Fruit fly (Drosophila melanogaster) whole organism, embryonic: ENCODE data around the gene Sec13.

Experiments used
- CG12942 ChIP-seq: fragments of 200-800 bp; sonication (Bioruptor generic); optimal IDR thresholded peaks from 3 replicates; lab custom pipeline; 2016; ENCODE audit warnings: missing biosample characterization, missing genetic modification characterization
- CG13296 ChIP-seq: fragments of 200-800 bp; sonication (Bioruptor generic); optimal IDR thresholded peaks from 3 replicates; lab custom pipeline; 2018; ENCODE audit warnings: missing biosample characterization, mild to moderate bottlenecking, missing genetic modification characterization
- CG13624 ChIP-seq: fragments of 200-800 bp; sonication (Bioruptor generic); optimal IDR thresholded peaks from 2 replicates; lab custom pipeline; 2016; ENCODE audit warnings: missing biosample characterization, missing genetic modification characterization
- CG14667 ChIP-seq: fragments of 200-800 bp; sonication (Bioruptor generic); IDR thresholded peaks from 2 replicates; pipeline ENCODE4 v1.3.6; 2022; ENCODE audit warnings: missing biosample characterization, missing genetic modification characterization
- CG15269 ChIP-seq: fragments of 200-800 bp; sonication (Bioruptor generic); optimal IDR thresholded peaks from 2 replicates; lab custom pipeline; 2018; ENCODE audit warnings: missing biosample characterization, mild to moderate bottlenecking, missing genetic modification characterization, moderate library complexity
- CG15479 ChIP-seq: fragments of 200-800 bp; sonication (Bioruptor generic); optimal IDR thresholded peaks from 3 replicates; lab custom pipeline; 2019; ENCODE audit warnings: missing biosample characterization, mild to moderate bottlenecking, missing genetic modification characterization, moderate library complexity
- CG2712 ChIP-seq: fragments of 200-800 bp; optimal IDR thresholded peaks from 3 replicates; lab custom pipeline; 2019; ENCODE audit warnings: missing biosample characterization, mild to moderate bottlenecking, missing genetic modification characterization, moderate library complexity
- CG2875 ChIP-seq: fragments of 200-800 bp; sonication (Bioruptor generic); optimal IDR thresholded peaks from 2 replicates; lab custom pipeline; 2017; ENCODE audit warnings: missing biosample characterization, mild to moderate bottlenecking, missing genetic modification characterization, missing genetic modification reagents
- CG30403 ChIP-seq: fragments of 200-800 bp; sonication (Bioruptor generic); optimal IDR thresholded peaks from 3 replicates; lab custom pipeline; 2016; ENCODE audit warnings: missing biosample characterization, missing genetic modification characterization
- CG31224 ChIP-seq: fragments of 200-800 bp; sonication (Bioruptor generic); IDR thresholded peaks from 2 replicates; pipeline ENCODE4 v1.3.6; 2022; ENCODE audit warnings: missing biosample characterization, missing genetic modification characterization
- CG3281 ChIP-seq: fragments of 200-800 bp; sonication (Bioruptor generic); optimal IDR thresholded peaks from 3 replicates; lab custom pipeline; 2017; ENCODE audit warnings: missing biosample characterization, mild to moderate bottlenecking, missing genetic modification characterization
- CG6654 ChIP-seq: fragments of 200-800 bp; sonication (Bioruptor generic); optimal IDR thresholded peaks from 2 replicates; lab custom pipeline; 2017; ENCODE audit warnings: missing biosample characterization, mild to moderate bottlenecking, missing genetic modification characterization
- CG6689 ChIP-seq: fragments of 200-800 bp; sonication (Bioruptor generic); IDR thresholded peaks from 2 replicates; pipeline ENCODE4 v1.3.6; 2022; ENCODE audit warnings: missing biosample characterization, missing genetic modification characterization
- CG7839 ChIP-seq: fragments of 200-800 bp; sonication (Bioruptor generic); optimal IDR thresholded peaks from 3 replicates; lab custom pipeline; 2018; ENCODE audit warnings: missing biosample characterization, mild to moderate bottlenecking, missing genetic modification characterization, moderate library complexity
- CG7928 ChIP-seq: fragments of 200-800 bp; sonication (Bioruptor generic); optimal IDR thresholded peaks from 2 replicates; lab custom pipeline; 2017; ENCODE audit warnings: missing biosample characterization, mild to moderate bottlenecking, missing genetic modification characterization
- CG8359 ChIP-seq: fragments of 200-800 bp; sonication (Bioruptor generic); optimal IDR thresholded peaks from 2 replicates; lab custom pipeline; 2017; ENCODE audit warnings: missing biosample characterization, mild to moderate bottlenecking, missing genetic modification characterization, borderline replicate concordance
- CG9932 ChIP-seq: fragments of 200-800 bp; sonication (Bioruptor generic); IDR thresholded peaks from 2 replicates; pipeline ENCODE4 v1.3.6; 2022; ENCODE audit warnings: missing biosample characterization, missing genetic modification characterization
- Chrac-16 ChIP-seq: fragments of 200-800 bp; sonication (Bioruptor generic); optimal IDR thresholded peaks from 3 replicates; lab custom pipeline; 2016; ENCODE audit warnings: missing biosample characterization, missing genetic modification characterization
- D ChIP-seq, 2 experiments: fragments of 200-800 bp in 1 of 2; fragments of >200 bp in 1 of 2; sonication (Bioruptor generic) in 1 of 2; optimal IDR thresholded peaks; 2 replicates in 1 of 2; 3 replicates in 1 of 2; lab custom pipeline; 2017; ENCODE audit warnings: mild to moderate bottlenecking in 1 of 2, missing biosample characterization in 1 of 2, missing genetic modification characterization in 1 of 2, missing genetic modification reagents in 1 of 2
- Deaf1 ChIP-seq: fragments of 200-800 bp; optimal IDR thresholded peaks from 3 replicates; lab custom pipeline; 2019; ENCODE audit warnings: missing biosample characterization, mild to moderate bottlenecking, missing genetic modification characterization, moderate library complexity
- Dip3 ChIP-seq: fragments of 200-800 bp; sonication (Bioruptor generic); optimal IDR thresholded peaks from 3 replicates; lab custom pipeline; 2016; ENCODE audit warnings: missing biosample characterization, missing genetic modification characterization
- Eip74EF ChIP-seq, 2 experiments: fragments of 200-800 bp in 1 of 2; fragments of >200 bp in 1 of 2; sonication (Bioruptor generic) in 1 of 2; optimal IDR thresholded peaks; 2 replicates each; lab custom pipeline; 2017 to 2019; ENCODE audit warnings: missing biosample characterization in 2 of 2, missing genetic modification characterization in 2 of 2, mild to moderate bottlenecking in 1 of 2, moderate library complexity in 1 of 2
- H2.0 ChIP-seq: fragments of 200-800 bp; sonication (Bioruptor generic); IDR thresholded peaks from 2 replicates; pipeline ENCODE4 v1.3.6; 2022; ENCODE audit warnings: missing biosample characterization, missing genetic modification characterization
- HmgZ ChIP-seq: fragments of 200-800 bp; sonication (Bioruptor generic); optimal IDR thresholded peaks from 2 replicates; lab custom pipeline; 2018; ENCODE audit warnings: missing biosample characterization, mild to moderate bottlenecking, missing genetic modification characterization
- NK7.1 ChIP-seq: fragments of 200-800 bp; sonication (Bioruptor generic); optimal IDR thresholded peaks from 3 replicates; lab custom pipeline; 2016; ENCODE audit warnings: missing biosample characterization, missing genetic modification characterization
- Optix ChIP-seq: fragments of 200-800 bp; sonication (Bioruptor generic); IDR thresholded peaks from 3 replicates; pipeline ENCODE4 v1.3.6; 2022; ENCODE audit warnings: missing biosample characterization, missing genetic modification characterization
- Ptx1 ChIP-seq: fragments of 200-800 bp; sonication (Bioruptor generic); IDR thresholded peaks from 2 replicates; pipeline ENCODE4 v1.3.6; 2022; ENCODE audit warnings: missing biosample characterization, missing genetic modification characterization
- Rfx ChIP-seq: fragments of 200-800 bp; sonication (Bioruptor generic); IDR thresholded peaks from 2 replicates; pipeline ENCODE4 v1.3.6; 2022; ENCODE audit warnings: missing biosample characterization, missing genetic modification characterization
- Ssrp ChIP-seq: fragments of 200-800 bp; sonication (Bioruptor generic); optimal IDR thresholded peaks from 2 replicates; lab custom pipeline; 2018; ENCODE audit warnings: missing biosample characterization, mild to moderate bottlenecking, missing genetic modification characterization, moderate library complexity
- Xbp1 ChIP-seq: fragments of 200-800 bp; sonication (Bioruptor generic); optimal IDR thresholded peaks from 3 replicates; lab custom pipeline; 2016; ENCODE audit warnings: missing biosample characterization, mild to moderate bottlenecking, missing genetic modification characterization
- Xrp1 ChIP-seq: fragments of 200-800 bp; sonication (Bioruptor generic); IDR thresholded peaks from 2 replicates; pipeline ENCODE4 v1.3.6; 2022; ENCODE audit warnings: missing biosample characterization, missing genetic modification characterization
- al ChIP-seq: fragments of 200-800 bp; sonication (Bioruptor generic); IDR thresholded peaks from 2 replicates; pipeline ENCODE4 v1.3.6; 2022; ENCODE audit warnings: missing biosample characterization, missing genetic modification characterization
- ara ChIP-seq: fragments of 200-800 bp; sonication (Bioruptor generic); IDR thresholded peaks from 2 replicates; pipeline ENCODE4 v1.3.6; 2022; ENCODE audit warnings: missing biosample characterization, missing genetic modification characterization
- ase ChIP-seq: fragments of 200-800 bp; sonication (Bioruptor generic); IDR thresholded peaks from 3 replicates; pipeline ENCODE4 v1.3.6; 2022; ENCODE audit warnings: missing biosample characterization, missing genetic modification characterization
- bsh ChIP-seq, 2 experiments: fragments of 200-800 bp; sonication (Bioruptor generic); optimal IDR thresholded peaks; 2 replicates each; lab custom pipeline; 2017 to 2018; ENCODE audit warnings: mild to moderate bottlenecking in 2 of 2, missing biosample characterization in 2 of 2, missing genetic modification characterization in 2 of 2, moderate library complexity in 1 of 2
- chinmo ChIP-seq: fragments of 200-800 bp; sonication (Bioruptor generic); IDR thresholded peaks from 4 replicates; pipeline ENCODE4 v1.3.6; 2022; ENCODE audit warnings: missing biosample characterization, missing genetic modification characterization; ENCODE audit not compliant: partially characterized antibody
- dysf ChIP-seq: fragments of 200-800 bp; sonication (Bioruptor generic); IDR thresholded peaks from 3 replicates; pipeline ENCODE4 v1.3.6; 2022; ENCODE audit warnings: missing biosample characterization, missing genetic modification characterization
- exex ChIP-seq: fragments of 200-800 bp; sonication (Bioruptor generic); optimal IDR thresholded peaks from 4 replicates; lab custom pipeline; 2018; ENCODE audit warnings: missing biosample characterization, mild to moderate bottlenecking, missing genetic modification characterization, moderate library complexity
- gem ChIP-seq: fragments of 200-800 bp; sonication (Bioruptor generic); optimal IDR thresholded peaks from 2 replicates; lab custom pipeline; 2019; ENCODE audit warnings: missing biosample characterization, mild to moderate bottlenecking, missing genetic modification characterization, moderate library complexity
- gt ChIP-seq: fragments of 200-800 bp; sonication (Bioruptor generic); IDR thresholded peaks from 2 replicates; pipeline ENCODE4 v1.3.6; 2022; ENCODE audit warnings: missing biosample characterization, missing genetic modification characterization
- kni ChIP-seq: fragments of 200-800 bp; sonication (Bioruptor generic); optimal IDR thresholded peaks from 3 replicates; lab custom pipeline; 2017; ENCODE audit warnings: mild to moderate bottlenecking, missing biosample characterization, missing genetic modification reagents, missing genetic modification characterization
- lilli ChIP-seq: fragments of 200-800 bp; sonication (Bioruptor generic); optimal IDR thresholded peaks from 3 replicates; lab custom pipeline; 2016; ENCODE audit warnings: missing biosample characterization, missing genetic modification characterization
- prd ChIP-seq, 3 experiments: fragments of >200 bp in 2 of 3; fragments of 200-800 bp in 1 of 3; sonication (Bioruptor generic) in 1 of 3; optimal IDR thresholded peaks in 2 of 3; IDR thresholded peaks in 1 of 3; 2 replicates in 2 of 3; 3 replicates in 1 of 3; pipeline versions ENCODE4 v1.3.6 to Lab custom; 2017 to 2022; ENCODE audit warnings: missing biosample characterization in 1 of 3, missing genetic modification characterization in 1 of 3
- row ChIP-seq: fragments of 200-800 bp; sonication (Bioruptor generic); IDR thresholded peaks from 3 replicates; pipeline ENCODE4 v1.3.6; 2022; ENCODE audit warnings: missing biosample characterization, missing genetic modification characterization
- sens-2 ChIP-seq: fragments of 200-800 bp; sonication (Bioruptor generic); IDR thresholded peaks from 2 replicates; pipeline ENCODE4 v1.3.6; 2022; ENCODE audit warnings: missing biosample characterization, missing genetic modification characterization
- sna ChIP-seq: fragments of 200-800 bp; sonication (Bioruptor generic); IDR thresholded peaks from 2 replicates; pipeline ENCODE4 v1.3.6; 2022; ENCODE audit warnings: missing biosample characterization, missing genetic modification characterization; ENCODE audit not compliant: partially characterized antibody
- sug ChIP-seq: fragments of 200-800 bp; optimal IDR thresholded peaks from 2 replicates; lab custom pipeline; 2019; ENCODE audit warnings: missing biosample characterization, mild to moderate bottlenecking, missing genetic modification characterization, moderate library complexity
- zfh1 ChIP-seq: fragments of 200-800 bp; sonication (Bioruptor generic); IDR thresholded peaks from 3 replicates; pipeline ENCODE4 v1.3.6; 2022; ENCODE audit warnings: missing biosample characterization, missing genetic modification characterization
- zfh2 ChIP-seq: fragments of 200-800 bp; sonication (Bioruptor generic); optimal IDR thresholded peaks from 2 replicates; lab custom pipeline; 2016; ENCODE audit warnings: missing biosample characterization, missing genetic modification characterization

Sec13 gene

DNA sequence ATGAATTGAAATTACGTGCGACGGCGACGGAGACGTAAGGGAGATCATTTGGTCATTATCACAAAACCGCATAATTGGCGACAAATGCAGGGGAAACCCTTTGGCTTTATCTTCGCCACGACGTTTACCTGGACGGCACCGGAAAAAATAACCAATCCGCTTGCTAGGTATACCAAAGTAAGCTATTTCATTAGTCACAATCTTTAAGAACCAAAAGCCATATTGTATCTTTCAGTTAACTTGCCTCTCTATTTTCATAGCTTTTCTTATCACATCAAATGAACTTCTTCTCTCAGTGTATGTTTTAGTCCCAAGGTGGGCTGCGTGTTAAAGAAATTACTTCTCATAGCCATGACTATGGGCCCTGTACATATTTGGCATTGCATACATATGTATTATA, 40.4 kb upstream of the Sec13 start (continued):
- TF ChIP-seq D (optimal IDR thresholded peaks at IDR 0.05; lab: Kevin White, UChicago) (no peak), D (GFP tag; optimal IDR thresholded peaks at IDR 0.05; lab: Kevin White, UChicago) (no peak), lilli (GFP tag; lab: Kevin White, UChicago) (peak; percentile 22), Xbp1 (GFP tag; lab: Kevin White, UChicago) (peak; percentile 40), CG6654 (GFP tag; lab: Kevin White, UChicago) (no peak), H2.0 (peak; percentile 68), ara (GFP tag; lab: Robert Waterston, UW) (0 out of 2 replicates have a peak, but pooled peaks have one; percentile 29), prd (optimal IDR thresholded peaks at IDR 0.05; lab: Kevin White, UChicago) (no peak), prd (GFP tag; IDR thresholded peaks at IDR 0.05; lab: Robert Waterston, UW) (peak; percentile 50; the same call in 1 of the 3 replicates), CG8359 (GFP tag; lab: Kevin White, UChicago) (peak; percentile 3), row (GFP tag; lab: Robert Waterston, UW) (peak; percentile 61), CG2712 (peak; percentile 30), zfh2 (GFP tag; lab: Kevin White, UChicago) (no peak), Xrp1 (GFP tag; lab: Robert Waterston, UW) (peak; percentile 55; the same call in 1 of the 2 replicates), CG15269 (tag; lab: Kevin White, UChicago) (no peak), ase (GFP tag; lab: Robert Waterston, UW) (peak; percentile 67; the same call in 2 of the 3 replicates), CG7839 (tag; lab: Kevin White, UChicago) (peak; percentile 29), CG3281 (GFP tag; lab: Kevin White, UChicago) (no peak), gem (peak; percentile 51), Eip74EF (GFP tag; optimal IDR thresholded peaks at IDR 0.05; lab: Kevin White, UChicago) (no peak), HmgZ (tag; lab: Kevin White, UChicago) (peak; percentile 2), Chrac-16 (GFP tag; lab: Kevin White, UChicago) (peak; percentile 20), kni (GFP tag; lab: Kevin White, UChicago) (no peak), CG14667 (GFP tag; lab: Robert Waterston, UW) (0 out of 2 replicates have a peak, but pooled peaks have one; percentile 9), al (GFP tag; lab: Robert Waterston, UW) (no peak), CG6689 (GFP tag; lab: Robert Waterston, UW) (peak; percentile 31; the same call in 1 of the 2 replicates), dysf (GFP tag; lab: Robert Waterston, UW) (peak; percentile 46; the same call in 1 of the 3 replicates), gt (GFP tag; lab: Robert Waterston, UW) (0 out of 2 replicates have a peak, but pooled peaks have one; percentile 8), sens-2 (GFP tag; lab: Robert Waterston, UW) (0 out of 2 replicates have a peak, but pooled peaks have one; percentile 13), bsh (GFP tag; optimal IDR thresholded peaks at IDR 0.05; lab: Kevin White, UChicago) (peak in 1 of 2 experiments; percentile 30), Rfx (0 out of 2 replicates have a peak, but pooled peaks have one; percentile 11), zfh1 (peak; percentile 41; the same call in 1 of the 3 replicates), exex (peak; percentile 20), CG2875 (GFP tag; lab: Kevin White, UChicago) (peak; percentile 13), CG30403 (GFP tag; lab: Kevin White, UChicago) (peak; percentile 27), Ptx1 (peak; percentile 48; the same call in 1 of the 2 replicates), Ssrp (tag; lab: Kevin White, UChicago) (peak; percentile 22)

DNA sequence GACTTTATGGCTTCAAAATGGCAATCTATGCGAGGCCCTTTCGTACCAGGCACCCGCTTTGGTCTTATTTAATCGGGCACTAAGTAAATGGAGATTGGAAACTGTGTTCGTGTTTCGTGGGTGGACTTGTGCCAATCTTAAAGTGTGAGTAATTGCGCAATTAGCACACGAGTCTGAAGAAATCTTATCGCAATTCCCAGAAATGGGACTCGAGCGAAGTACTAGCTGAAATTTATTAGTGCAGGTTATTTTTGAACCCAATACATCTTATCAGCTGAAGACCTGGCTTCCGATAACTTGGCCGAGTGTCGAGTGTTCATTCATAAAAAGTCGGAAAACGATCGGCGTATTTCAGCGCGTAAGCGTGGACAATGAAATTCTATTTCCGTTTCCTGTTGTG, 39.2 kb upstream of the Sec13 start:
- no peak for TF ChIP-seq CG9932
- no peak for TF ChIP-seq chinmo
- peak; percentile 97 for TF ChIP-seq exex
- TF ChIP-seq Optix, result no peak
- no peak for TF ChIP-seq NK7.1
- no peak for TF ChIP-seq sna (GFP tag; lab: Robert Waterston, UW)
- no peak for TF ChIP-seq Ptx1
- no peak for TF ChIP-seq CG31224 (GFP tag; lab: Robert Waterston, UW)
- TF ChIP-seq CG12942 (GFP tag; lab: Kevin White, UChicago), result no peak
- peak; percentile 55 for TF ChIP-seq sug
- peak; percentile 47 for TF ChIP-seq Deaf1 (tag; lab: Kevin White, UChicago)
- no peak for TF ChIP-seq CG13296 (GFP tag; lab: Kevin White, UChicago)
- TF ChIP-seq CG13624 (GFP tag; lab: Kevin White, UChicago), result no peak
- TF ChIP-seq CG15479, result peak; percentile 67
- no peak for TF ChIP-seq Dip3 (GFP tag; lab: Kevin White, UChicago)
- TF ChIP-seq CG7928 (GFP tag; lab: Kevin White, UChicago), result no peak
